Fruit fly (Drosophila melanogaster) whole organism, embryonic: ENCODE measurements around the gene CG6788.

Experiments used
- Abd-B ChIP-seq: fragments of 200-800 bp; sonication (Bioruptor generic); optimal IDR thresholded peaks from 2 replicates; lab custom pipeline; 2018; ENCODE audit warnings: missing biosample characterization, mild to moderate bottlenecking, missing genetic modification characterization, moderate library complexity
- BtbVII ChIP-seq: fragments of 200-800 bp; sonication (Bioruptor generic); optimal IDR thresholded peaks from 3 replicates; lab custom pipeline; 2017; ENCODE audit warnings: missing biosample characterization, mild to moderate bottlenecking, missing genetic modification characterization
- CG10209 ChIP-seq: fragments of 200-800 bp; sonication (Bioruptor generic); optimal IDR thresholded peaks from 3 replicates; lab custom pipeline; 2017; ENCODE audit warnings: missing biosample characterization, mild to moderate bottlenecking, missing genetic modification characterization, missing genetic modification reagents
- CG10543 ChIP-seq: fragments of 200-800 bp; sonication (Bioruptor generic); optimal IDR thresholded peaks from 3 replicates; lab custom pipeline; 2017; ENCODE audit warnings: missing biosample characterization, mild to moderate bottlenecking, missing genetic modification characterization, moderate library complexity
- CG10565 ChIP-seq: fragments of 200-800 bp; sonication (Bioruptor generic); optimal IDR thresholded peaks from 3 replicates; lab custom pipeline; 2016; ENCODE audit warnings: missing biosample characterization, mild to moderate bottlenecking, missing genetic modification characterization
- CG12104 ChIP-seq: fragments of 200-800 bp; sonication (Bioruptor generic); optimal IDR thresholded peaks from 3 replicates; lab custom pipeline; 2016; ENCODE audit warnings: missing biosample characterization, missing genetic modification characterization
- CG13624 ChIP-seq: fragments of 200-800 bp; sonication (Bioruptor generic); optimal IDR thresholded peaks from 2 replicates; lab custom pipeline; 2016; ENCODE audit warnings: missing biosample characterization, missing genetic modification characterization
- CG15696 ChIP-seq: fragments of 200-800 bp; sonication (Bioruptor generic); optimal IDR thresholded peaks from 2 replicates; lab custom pipeline; 2019; ENCODE audit warnings: missing biosample characterization, mild to moderate bottlenecking, missing genetic modification characterization, moderate library complexity
- CG17385 ChIP-seq: fragments of 200-800 bp; sonication (Bioruptor generic); optimal IDR thresholded peaks from 3 replicates; lab custom pipeline; 2018; ENCODE audit warnings: missing biosample characterization, mild to moderate bottlenecking, missing genetic modification characterization
- CG2116 ChIP-seq: fragments of 200-800 bp; sonication (Bioruptor generic); optimal IDR thresholded peaks from 3 replicates; lab custom pipeline; 2018; ENCODE audit warnings: missing biosample characterization, mild to moderate bottlenecking, missing genetic modification characterization
- CG2129 ChIP-seq: fragments of 200-800 bp; sonication (Bioruptor generic); IDR thresholded peaks from 2 replicates; pipeline ENCODE4 v1.3.6; 2022; ENCODE audit warnings: missing biosample characterization, missing genetic modification characterization; ENCODE audit not compliant: partially characterized antibody
- CG2712 ChIP-seq: fragments of 200-800 bp; optimal IDR thresholded peaks from 3 replicates; lab custom pipeline; 2019; ENCODE audit warnings: missing biosample characterization, mild to moderate bottlenecking, missing genetic modification characterization, moderate library complexity
- CG30403 ChIP-seq: fragments of 200-800 bp; sonication (Bioruptor generic); optimal IDR thresholded peaks from 3 replicates; lab custom pipeline; 2016; ENCODE audit warnings: missing biosample characterization, missing genetic modification characterization
- CG3847 ChIP-seq: fragments of 200-800 bp; sonication (Bioruptor generic); IDR thresholded peaks from 2 replicates; pipeline ENCODE4 v1.3.6; 2022; ENCODE audit warnings: missing biosample characterization, missing genetic modification characterization
- CG3995 ChIP-seq: fragments of 200-800 bp; sonication (Bioruptor generic); optimal IDR thresholded peaks from 3 replicates; lab custom pipeline; 2016; ENCODE audit warnings: missing biosample characterization, missing genetic modification characterization
- CG4360 ChIP-seq: fragments of 200-800 bp; sonication (Bioruptor generic); IDR thresholded peaks from 2 replicates; pipeline ENCODE4 v1.3.6; 2022; ENCODE audit warnings: missing biosample characterization, missing genetic modification characterization
- CG4404 ChIP-seq: fragments of 200-800 bp; sonication (Bioruptor generic); IDR thresholded peaks from 2 replicates; pipeline ENCODE4 v1.3.6; 2022; ENCODE audit warnings: missing biosample characterization, missing genetic modification characterization
- CG6254 ChIP-seq: fragments of 200-800 bp; sonication (Bioruptor generic); optimal IDR thresholded peaks from 3 replicates; lab custom pipeline; 2017; ENCODE audit warnings: mild to moderate bottlenecking, missing biosample characterization, missing genetic modification reagents, missing genetic modification characterization
- CG6854 ChIP-seq: fragments of 200-800 bp; sonication (Bioruptor generic); optimal IDR thresholded peaks from 3 replicates; lab custom pipeline; 2017; ENCODE audit warnings: missing biosample characterization, mild to moderate bottlenecking, missing genetic modification characterization
- CG7987 ChIP-seq: fragments of 200-800 bp; sonication (Bioruptor generic); optimal IDR thresholded peaks from 2 replicates; lab custom pipeline; 2018; ENCODE audit warnings: missing biosample characterization, mild to moderate bottlenecking, missing genetic modification characterization, moderate library complexity
- Chrac-16 ChIP-seq: fragments of 200-800 bp; sonication (Bioruptor generic); optimal IDR thresholded peaks from 3 replicates; lab custom pipeline; 2016; ENCODE audit warnings: missing biosample characterization, missing genetic modification characterization
- Dad ChIP-seq: fragments of 200-800 bp; sonication (Bioruptor generic); optimal IDR thresholded peaks from 3 replicates; lab custom pipeline; 2016; ENCODE audit warnings: missing biosample characterization, missing genetic modification characterization
- HLH4C ChIP-seq: fragments of 200-800 bp; sonication (Bioruptor generic); IDR thresholded peaks from 3 replicates; pipeline ENCODE4 v1.3.6; 2022; ENCODE audit warnings: missing biosample characterization, missing genetic modification characterization; ENCODE audit not compliant: partially characterized antibody
- HLHmδ ChIP-seq: fragments of 200-800 bp; sonication (Bioruptor generic); optimal IDR thresholded peaks from 2 replicates; lab custom pipeline; 2018; ENCODE audit warnings: missing biosample characterization, mild to moderate bottlenecking, missing genetic modification characterization, moderate library complexity
- Mad ChIP-seq: fragments of 200-800 bp; sonication (Bioruptor generic); optimal IDR thresholded peaks from 2 replicates; lab custom pipeline; 2016; ENCODE audit warnings: missing biosample characterization, missing genetic modification characterization
- NC2β ChIP-seq: fragments of 200-800 bp; sonication (Bioruptor generic); optimal IDR thresholded peaks from 2 replicates; lab custom pipeline; 2016; ENCODE audit warnings: missing biosample characterization, missing genetic modification characterization
- NFAT ChIP-seq: fragments of 200-800 bp; sonication (Bioruptor generic); IDR thresholded peaks from 2 replicates; pipeline ENCODE4 v1.3.6; 2022; ENCODE audit warnings: missing biosample characterization, missing genetic modification characterization
- PHDP ChIP-seq: fragments of 200-800 bp; sonication (Bioruptor generic); optimal IDR thresholded peaks from 3 replicates; lab custom pipeline; 2018; ENCODE audit warnings: missing biosample characterization, mild to moderate bottlenecking, missing genetic modification characterization, moderate library complexity
- Sry-δ ChIP-seq: fragments of 200-800 bp; sonication (Bioruptor generic); optimal IDR thresholded peaks from 2 replicates; lab custom pipeline; 2016; ENCODE audit warnings: missing biosample characterization, missing genetic modification characterization
- Trl ChIP-seq, 3 experiments: fragments of >200 bp in 2 of 3; fragments of 200-800 bp in 1 of 3; sonication (Bioruptor generic) in 1 of 3; optimal IDR thresholded peaks; 2 replicates in 1 of 3; 3 replicates in 2 of 3; lab custom pipeline; 2016 to 2017; ENCODE audit warnings: missing biosample characterization in 1 of 3, missing genetic modification characterization in 1 of 3
- az2 ChIP-seq: fragments of 200-800 bp; sonication (Bioruptor generic); optimal IDR thresholded peaks from 3 replicates; lab custom pipeline; 2016; ENCODE audit warnings: missing biosample characterization, missing genetic modification characterization
- chinmo ChIP-seq: fragments of 200-800 bp; sonication (Bioruptor generic); IDR thresholded peaks from 4 replicates; pipeline ENCODE4 v1.3.6; 2022; ENCODE audit warnings: missing biosample characterization, missing genetic modification characterization; ENCODE audit not compliant: partially characterized antibody
- corto ChIP-seq: fragments of 200-800 bp; sonication (Bioruptor generic); optimal IDR thresholded peaks from 2 replicates; lab custom pipeline; 2016; ENCODE audit warnings: missing biosample characterization, mild to moderate bottlenecking, missing genetic modification characterization, moderate library complexity
- croc ChIP-seq: fragments of 200-800 bp; sonication (Bioruptor generic); conservative IDR thresholded peaks from 3 replicates; pipeline ENCODE4 v1.3.6; 2022; ENCODE audit warnings: missing biosample characterization, missing genetic modification characterization
- cwo ChIP-seq: fragments of 200-800 bp; sonication (Bioruptor generic); optimal IDR thresholded peaks from 3 replicates; lab custom pipeline; 2017; ENCODE audit warnings: missing biosample characterization, missing genetic modification characterization, mild to moderate bottlenecking, moderate library complexity, missing genetic modification reagents
- disco-r ChIP-seq: fragments of 200-800 bp; sonication (Bioruptor generic); optimal IDR thresholded peaks from 2 replicates; lab custom pipeline; 2016; ENCODE audit warnings: missing biosample characterization, missing genetic modification characterization
- eyg ChIP-seq: fragments of 200-800 bp; sonication (Bioruptor generic); optimal IDR thresholded peaks from 3 replicates; lab custom pipeline; 2016; ENCODE audit warnings: missing biosample characterization, missing genetic modification characterization
- fd3F ChIP-seq: fragments of 200-800 bp; sonication (Bioruptor generic); optimal IDR thresholded peaks from 2 replicates; lab custom pipeline; 2018; ENCODE audit warnings: missing biosample characterization, mild to moderate bottlenecking, missing genetic modification characterization, moderate library complexity
- hbn ChIP-seq: fragments of 200-800 bp; sonication (Bioruptor generic); IDR thresholded peaks from 2 replicates; pipeline ENCODE4 v1.3.6; 2022; ENCODE audit warnings: missing biosample characterization, missing genetic modification characterization; ENCODE audit not compliant: partially characterized antibody
- hkb ChIP-seq, 2 experiments: fragments of 200-800 bp in 1 of 2; fragments of >200 bp in 1 of 2; sonication (Bioruptor generic) in 1 of 2; IDR thresholded peaks in 1 of 2; optimal IDR thresholded peaks in 1 of 2; 2 replicates each; pipeline versions ENCODE4 v1.3.6 to Lab custom; 2017 to 2022; ENCODE audit warnings: missing biosample characterization in 1 of 2, missing genetic modification characterization in 1 of 2
- lbe ChIP-seq: fragments of 200-800 bp; sonication (Bioruptor generic); optimal IDR thresholded peaks from 2 replicates; lab custom pipeline; 2016; ENCODE audit warnings: missing biosample characterization, mild to moderate bottlenecking, missing genetic modification characterization
- lilli ChIP-seq: fragments of 200-800 bp; sonication (Bioruptor generic); optimal IDR thresholded peaks from 3 replicates; lab custom pipeline; 2016; ENCODE audit warnings: missing biosample characterization, missing genetic modification characterization
- mam ChIP-seq: fragments of 200-800 bp; sonication (Bioruptor generic); optimal IDR thresholded peaks from 3 replicates; lab custom pipeline; 2016; ENCODE audit warnings: missing biosample characterization, missing genetic modification characterization
- oc ChIP-seq: fragments of 200-800 bp; sonication (Bioruptor generic); optimal IDR thresholded peaks from 2 replicates; lab custom pipeline; 2018; ENCODE audit warnings: missing biosample characterization, mild to moderate bottlenecking, missing genetic modification characterization, moderate library complexity
- odd ChIP-seq: fragments of 200-800 bp; sonication (Bioruptor generic); optimal IDR thresholded peaks from 2 replicates; lab custom pipeline; 2017; ENCODE audit warnings: missing biosample characterization, mild to moderate bottlenecking, missing genetic modification characterization
- schlank ChIP-seq: fragments of 200-800 bp; sonication (Bioruptor generic); optimal IDR thresholded peaks from 2 replicates; lab custom pipeline; 2018; ENCODE audit warnings: missing biosample characterization, mild to moderate bottlenecking, missing genetic modification characterization
- slbo ChIP-seq: fragments of 200-800 bp; sonication (Bioruptor generic); IDR thresholded peaks from 2 replicates; pipeline ENCODE4 v1.3.6; 2022; ENCODE audit warnings: missing biosample characterization, missing genetic modification characterization
- sob ChIP-seq: fragments of 200-800 bp; sonication (Bioruptor generic); IDR thresholded peaks from 2 replicates; pipeline ENCODE4 v1.3.6; 2022; ENCODE audit warnings: missing biosample characterization, missing genetic modification characterization
- unpg ChIP-seq: fragments of 200-800 bp; sonication (Bioruptor generic); optimal IDR thresholded peaks from 3 replicates; lab custom pipeline; 2018; ENCODE audit warnings: missing biosample characterization, mild to moderate bottlenecking, missing genetic modification characterization, moderate library complexity

Gene CG6788

DNA sequence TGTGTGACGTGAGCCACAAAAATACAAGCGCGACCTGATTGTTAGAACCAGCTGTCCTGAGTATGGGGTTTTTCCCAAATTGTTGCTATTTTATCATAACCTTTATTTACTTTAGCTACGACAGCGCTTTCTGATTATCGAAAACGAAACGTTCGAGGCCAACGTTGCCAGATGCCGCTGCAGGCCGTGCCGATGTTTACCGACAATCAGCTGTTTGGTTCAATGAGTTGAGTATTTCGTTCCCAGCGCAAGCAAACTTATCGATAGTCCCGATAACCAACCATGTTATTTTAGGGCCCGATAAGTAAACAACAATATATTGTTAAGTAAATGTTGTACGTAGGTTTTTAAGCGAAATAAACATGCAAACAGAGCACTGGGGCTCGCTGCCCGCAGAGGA, 37.8 kb upstream of the CG6788 start, which contains the start of the genes CG15814 and Spt7 (continued):
- TF ChIP-seq CG2712 (tag; lab: Kevin White, UChicago): peak; percentile 44
- TF ChIP-seq oc: no peak
- no peak for TF ChIP-seq CG30403
- TF ChIP-seq Abd-B: peak; percentile 24
- TF ChIP-seq odd (GFP tag; lab: Kevin White, UChicago): peak; percentile 2
- peak; percentile 58 for TF ChIP-seq CG10209 (GFP tag; lab: Kevin White, UChicago)
- 0 out of 2 replicates have a peak, but pooled peaks have one; percentile 12 for TF ChIP-seq slbo (GFP tag; lab: Robert Waterston, UW)
- no peak for TF ChIP-seq corto (GFP tag; lab: Kevin White, UChicago)
- TF ChIP-seq hkb (optimal IDR thresholded peaks at IDR 0.05; lab: Kevin White, UChicago): no peak
- TF ChIP-seq hkb (GFP tag; IDR thresholded peaks at IDR 0.05; lab: Robert Waterston, UW): no peak; the same call in 1 of the 2 replicates
- TF ChIP-seq Chrac-16 (GFP tag; lab: Kevin White, UChicago): no peak
- peak; percentile 48 for TF ChIP-seq CG3847 (GFP tag; lab: Robert Waterston, UW)
- peak; percentile 13 for TF ChIP-seq unpg (GFP tag; lab: Kevin White, UChicago)
- no peak for TF ChIP-seq CG4404 (GFP tag; lab: Robert Waterston, UW)
- TF ChIP-seq CG3995: peak; percentile 61
- no peak for TF ChIP-seq CG12104 (GFP tag; lab: Kevin White, UChicago)
- TF ChIP-seq mam (GFP tag; lab: Kevin White, UChicago): peak; percentile 41
- TF ChIP-seq CG6854 (GFP tag; lab: Kevin White, UChicago): peak; percentile 1
- peak; percentile 40 for TF ChIP-seq NC2β (GFP tag; lab: Kevin White, UChicago)
- no peak for TF ChIP-seq disco-r (GFP tag; lab: Kevin White, UChicago)
- peak; percentile 16 for TF ChIP-seq lilli (GFP tag; lab: Kevin White, UChicago)
- TF ChIP-seq Sry-δ (GFP tag; lab: Kevin White, UChicago): peak; percentile 84
- no peak; the same call in 1 of the 2 replicates for TF ChIP-seq NFAT
- TF ChIP-seq Dad (GFP tag; lab: Kevin White, UChicago): peak; percentile 11
- TF ChIP-seq fd3F (GFP tag; lab: Kevin White, UChicago): peak; percentile 12
- peak; percentile 94 for TF ChIP-seq chinmo (GFP tag; lab: Robert Waterston, UW)
- TF ChIP-seq PHDP (tag; lab: Kevin White, UChicago): peak; percentile 33
- peak; percentile 3 for TF ChIP-seq BtbVII
- TF ChIP-seq cwo: no peak
- no peak for TF ChIP-seq az2 (GFP tag; lab: Kevin White, UChicago)
- TF ChIP-seq CG2116: peak; percentile 83
- TF ChIP-seq CG17385 (GFP tag; lab: Kevin White, UChicago): peak; percentile 31
- peak; percentile 37 for TF ChIP-seq schlank
- TF ChIP-seq HLH4C (GFP tag; lab: Robert Waterston, UW): peak; percentile 85
- TF ChIP-seq CG6254 (GFP tag; lab: Kevin White, UChicago): no peak
- peak; percentile 84 for TF ChIP-seq hbn (GFP tag; lab: Robert Waterston, UW)
- peak; percentile 51 for TF ChIP-seq eyg (GFP tag; lab: Kevin White, UChicago)
- TF ChIP-seq Trl (optimal IDR thresholded peaks at IDR 0.05; lab: Kevin White, UChicago): no peak
- peak; percentile 51 for TF ChIP-seq Trl (GFP tag; optimal IDR thresholded peaks at IDR 0.05; lab: Kevin White, UChicago)
- peak; percentile 54 for TF ChIP-seq sob (GFP tag; lab: Robert Waterston, UW)
- TF ChIP-seq HLHmδ (GFP tag; lab: Kevin White, UChicago): peak; percentile 13
- TF ChIP-seq CG2129 (GFP tag; lab: Robert Waterston, UW): peak; percentile 54
- peak; percentile 41 for TF ChIP-seq CG15696 (tag; lab: Kevin White, UChicago)
- peak; percentile 40 for TF ChIP-seq CG7987
- TF ChIP-seq CG10565 (GFP tag; lab: Kevin White, UChicago): no peak
- TF ChIP-seq CG10543 (GFP tag; lab: Kevin White, UChicago): peak; percentile 60
- peak; percentile 23 for TF ChIP-seq lbe
- peak; percentile 58; the same call in 2 of the 3 replicates for TF ChIP-seq croc (GFP tag; lab: Robert Waterston, UW)
- 0 out of 2 replicates have a peak, but pooled peaks have one; percentile 8 for TF ChIP-seq CG4360 (GFP tag; lab: Robert Waterston, UW)
- TF ChIP-seq CG13624 (GFP tag; lab: Kevin White, UChicago): peak; percentile 20
- peak; percentile 50 for TF ChIP-seq Mad
